Worm (Caenorhabditis elegans): ENCODE results near the gene F38H4.3.

ce11 chrIV:11855900-11856660, 13.9 kb downstream of the F38H4.3 start, which contains the start of gene ech-2:
- TF ChIP-seq dao-5 (tag; optimal IDR thresholded peaks at IDR 0.05) (no peak), him-1 (tag; optimal IDR thresholded peaks at IDR 0.05) (no peak)
